Worm (Caenorhabditis elegans): ENCODE results near the gene glo-1.

The glo-1 gene

ce11 chrX:9882112-9882511 lies at the start of gene glo-1:
glo-1 (minus strand) TSS chrX:9882212.
- TF ChIP-seq ceh-28 (tag; optimal IDR thresholded peaks at IDR 0.05) (no peak), ZK546.5 (tag; optimal IDR thresholded peaks at IDR 0.05) (no peak), jun-1 (tag; optimal IDR thresholded peaks at IDR 0.05) (no peak), fkh-10 (GFP tag; optimal IDR thresholded peaks at IDR 0.05) (no peak), daf-12 (tag; optimal IDR thresholded peaks at IDR 0.05) (no peak), lin-39 (tag; optimal IDR thresholded peaks at IDR 0.05) (no peak), pqm-1 (tag; optimal IDR thresholded peaks at IDR 0.05) (no peak), ceh-82 (tag; optimal IDR thresholded peaks at IDR 0.05) (no peak), eor-1 (tag; optimal IDR thresholded peaks at IDR 0.05) (no peak), tbx-2 (tag; optimal IDR thresholded peaks at IDR 0.05) (no peak), elt-2 (tag; optimal IDR thresholded peaks at IDR 0.05) (no peak), nhr-11 (tag; optimal IDR thresholded peaks at IDR 0.05) (no peak), nhr-23 (tag; optimal IDR thresholded peaks at IDR 0.05) (no peak), ztf-4 (tag; optimal IDR thresholded peaks at IDR 0.05) (no peak), elt-3 (tag; optimal IDR thresholded peaks at IDR 0.05) (no peak), fos-1 (tag; optimal IDR thresholded peaks at IDR 0.05) (no peak), skn-1 (tag; optimal IDR thresholded peaks at IDR 0.05) (no peak), unc-39 (tag; optimal IDR thresholded peaks at IDR 0.05) (no peak), ceh-9 (tag; optimal IDR thresholded peaks at IDR 0.05) (no peak)

ce11 chrX:9931362-9931761 lies 49.4 kb upstream of the glo-1 start, which contains the start of gene nra-3:
nra-3 (minus strand) TSS chrX:9931462.
- TF ChIP-seq pha-4 (tag; optimal IDR thresholded peaks at IDR 0.05) (no peak), nhr-76 (tag; optimal IDR thresholded peaks at IDR 0.05) (no peak), zag-1 (tag; optimal IDR thresholded peaks at IDR 0.05) (no peak), lsy-12 (tag; optimal IDR thresholded peaks at IDR 0.05) (no peak), nhr-67 (tag; optimal IDR thresholded peaks at IDR 0.05) (no peak), elt-1 (tag; optimal IDR thresholded peaks at IDR 0.05) (no peak), nfya-1 (tag; optimal IDR thresholded peaks at IDR 0.05; ENCODE audit: insufficient read depth) (no peak), nhr-77 (tag; optimal IDR thresholded peaks at IDR 0.05) (no peak), ama-1 (optimal IDR thresholded peaks at IDR 0.05) (no peak), skn-1 (tag; optimal IDR thresholded peaks at IDR 0.05) (no peak), nhr-237 (tag; optimal IDR thresholded peaks at IDR 0.05) (no peak), lin-15B (tag; optimal IDR thresholded peaks at IDR 0.05) (no peak), nhr-25 (tag; optimal IDR thresholded peaks at IDR 0.05) (no peak), aly-2 (tag; optimal IDR thresholded peaks at IDR 0.05) (no peak), snpc-4 (tag; optimal IDR thresholded peaks at IDR 0.05) (no peak)

ce11 chrX:9927993-9928392 lies 46.0 kb upstream of the glo-1 start:
- no peak for TF ChIP-seq egl-5 (tag; optimal IDR thresholded peaks at IDR 0.05)
- TF ChIP-seq ceh-9 (tag; optimal IDR thresholded peaks at IDR 0.05), result no peak
- TF ChIP-seq skn-1 (tag; optimal IDR thresholded peaks at IDR 0.05), result peak; percentile 3

- TF ChIP-seq pqm-1 (tag; optimal IDR thresholded peaks at IDR 0.05), result peak; percentile 39
- TF ChIP-seq elt-2 (tag; optimal IDR thresholded peaks at IDR 0.05), result peak; percentile 71
- no peak for TF ChIP-seq unc-39 (tag; optimal IDR thresholded peaks at IDR 0.05)
These were observed 43.0 kb upstream of the glo-1 start, which contains the start of gene ugt-23 for ce11 chrX:9924962-9925361. ugt-23 (minus strand) TSS chrX:9925173.

- no peak for TF ChIP-seq nhr-43 (tag; optimal IDR thresholded peaks at IDR 0.05; ENCODE audit: poor library complexity, severe bottlenecking)
- no peak for TF ChIP-seq nhr-25 (tag; optimal IDR thresholded peaks at IDR 0.05)
- no peak for TF ChIP-seq snpc-4 (tag; optimal IDR thresholded peaks at IDR 0.05)
- TF ChIP-seq ztf-11 (tag; optimal IDR thresholded peaks at IDR 0.05), result no peak
- no peak for TF ChIP-seq fkh-10 (GFP tag; optimal IDR thresholded peaks at IDR 0.05)
- TF ChIP-seq nhr-12 (tag; optimal IDR thresholded peaks at IDR 0.05), result no peak
- TF ChIP-seq eor-1 (tag; optimal IDR thresholded peaks at IDR 0.05), result no peak
- no peak for TF ChIP-seq fos-1 (tag; optimal IDR thresholded peaks at IDR 0.05)
- TF ChIP-seq pha-4 (tag; optimal IDR thresholded peaks at IDR 0.05), result no peak
- no peak for TF ChIP-seq hmg-11 (tag; optimal IDR thresholded peaks at IDR 0.05)
- no peak for TF ChIP-seq mml-1 (tag; optimal IDR thresholded peaks at IDR 0.05)
- no peak for TF ChIP-seq skn-1 (tag; optimal IDR thresholded peaks at IDR 0.05)
These were observed 39.2 kb upstream of the glo-1 start, which contains the start of gene C17G1.2 for ce11 chrX:9921257-9921656. C17G1.2 (plus strand) TSS chrX:9921557.

All from whole organism, L3 larva.